Fruit fly (Drosophila melanogaster) whole organism, embryonic: Measurements from ENCODE around the gene Cdk1.

ENCODE experiments used
- Awh ChIP-seq: fragments of 200-800 bp; sonication (Bioruptor generic); IDR thresholded peaks from 2 replicates; pipeline ENCODE4, ENCODE4 v1.3.6; 2022; ENCODE audit warnings: missing biosample characterization, missing genetic modification characterization
- Bgb ChIP-seq: fragments of 200-800 bp; sonication (Bioruptor generic); IDR thresholded peaks from 2 replicates; pipeline ENCODE4 v1.3.6; 2022; ENCODE audit warnings: missing biosample characterization, missing genetic modification characterization; ENCODE audit not compliant: partially characterized antibody
- C15 ChIP-seq: fragments of 200-800 bp; sonication (Bioruptor generic); IDR thresholded peaks from 3 replicates; pipeline ENCODE4 v1.3.6; 2022; ENCODE audit warnings: missing biosample characterization, missing genetic modification characterization
- CG10959 ChIP-seq: fragments of 200-800 bp; sonication (Bioruptor generic); IDR thresholded peaks from 2 replicates; pipeline ENCODE4 v1.3.6; 2022; ENCODE audit warnings: missing biosample characterization, missing genetic modification characterization
- CG11560 ChIP-seq: fragments of 200-800 bp; sonication (Bioruptor generic); IDR thresholded peaks from 3 replicates; pipeline ENCODE4 v1.3.6; 2022; ENCODE audit warnings: missing biosample characterization, missing genetic modification characterization
- CG12104 ChIP-seq: fragments of 200-800 bp; sonication (Bioruptor generic); optimal IDR thresholded peaks from 3 replicates; lab custom pipeline; 2016; ENCODE audit warnings: missing biosample characterization, missing genetic modification characterization
- CG12942 ChIP-seq: fragments of 200-800 bp; sonication (Bioruptor generic); optimal IDR thresholded peaks from 3 replicates; lab custom pipeline; 2016; ENCODE audit warnings: missing biosample characterization, missing genetic modification characterization
- CG14860 ChIP-seq: fragments of 200-800 bp; sonication (Bioruptor generic); IDR thresholded peaks from 3 replicates; pipeline ENCODE4 v1.3.6; 2022; ENCODE audit warnings: missing biosample characterization, missing genetic modification characterization; ENCODE audit not compliant: partially characterized antibody
- CG1529 ChIP-seq: fragments of 200-800 bp; sonication (Bioruptor generic); optimal IDR thresholded peaks from 3 replicates; lab custom pipeline; 2018; ENCODE audit warnings: missing biosample characterization, missing genetic modification characterization
- CG15479 ChIP-seq: fragments of 200-800 bp; sonication (Bioruptor generic); optimal IDR thresholded peaks from 3 replicates; lab custom pipeline; 2019; ENCODE audit warnings: missing biosample characterization, mild to moderate bottlenecking, missing genetic modification characterization, moderate library complexity
- CG1647 ChIP-seq: fragments of 200-800 bp; sonication (Bioruptor generic); optimal IDR thresholded peaks from 3 replicates; lab custom pipeline; 2016; ENCODE audit warnings: missing biosample characterization, missing genetic modification characterization
- CG17912 ChIP-seq: fragments of 200-800 bp; sonication (Bioruptor generic); optimal IDR thresholded peaks from 2 replicates; lab custom pipeline; 2018; ENCODE audit warnings: missing biosample characterization, mild to moderate bottlenecking, missing genetic modification characterization
- CG18262 ChIP-seq: fragments of 200-800 bp; optimal IDR thresholded peaks from 3 replicates; lab custom pipeline; 2019; ENCODE audit warnings: missing biosample characterization, mild to moderate bottlenecking, missing genetic modification characterization, moderate library complexity
- CG30020 ChIP-seq: fragments of 200-800 bp; optimal IDR thresholded peaks from 2 replicates; lab custom pipeline; 2019; ENCODE audit warnings: missing biosample characterization, mild to moderate bottlenecking, missing genetic modification characterization, moderate library complexity
- CG32767 ChIP-seq: fragments of 200-800 bp; sonication (Bioruptor generic); IDR thresholded peaks from 2 replicates; pipeline ENCODE4 v1.3.6; 2022; ENCODE audit warnings: missing biosample characterization, missing genetic modification characterization
- CG33557 ChIP-seq: fragments of 200-800 bp; sonication (Bioruptor generic); optimal IDR thresholded peaks from 2 replicates; lab custom pipeline; 2019; ENCODE audit warnings: missing biosample characterization, mild to moderate bottlenecking, missing genetic modification characterization, moderate library complexity
- CG5245 ChIP-seq: fragments of 200-800 bp; sonication (Bioruptor generic); optimal IDR thresholded peaks from 3 replicates; lab custom pipeline; 2016; ENCODE audit warnings: missing biosample characterization, missing genetic modification characterization
- CG5953 ChIP-seq: fragments of 200-800 bp; sonication (Bioruptor generic); IDR thresholded peaks from 2 replicates; pipeline ENCODE4 v1.3.6; 2022; ENCODE audit warnings: missing biosample characterization, missing genetic modification characterization
- CG6254 ChIP-seq: fragments of 200-800 bp; sonication (Bioruptor generic); optimal IDR thresholded peaks from 3 replicates; lab custom pipeline; 2017; ENCODE audit warnings: mild to moderate bottlenecking, missing biosample characterization, missing genetic modification reagents, missing genetic modification characterization
- CG6765 ChIP-seq: fragments of 200-800 bp; sonication (Bioruptor generic); optimal IDR thresholded peaks from 3 replicates; lab custom pipeline; 2017; ENCODE audit warnings: missing biosample characterization, mild to moderate bottlenecking, missing genetic modification characterization
- CG8388 ChIP-seq: fragments of 200-800 bp; sonication (Bioruptor generic); optimal IDR thresholded peaks from 2 replicates; lab custom pipeline; 2019; ENCODE audit warnings: missing biosample characterization, mild to moderate bottlenecking, missing genetic modification characterization, moderate library complexity
- CG9876 ChIP-seq: fragments of 200-800 bp; sonication (Bioruptor generic); optimal IDR thresholded peaks from 2 replicates; lab custom pipeline; 2016; ENCODE audit warnings: missing biosample characterization, missing genetic modification characterization
- D ChIP-seq, 2 experiments: fragments of 200-800 bp in 1 of 2; fragments of >200 bp in 1 of 2; sonication (Bioruptor generic) in 1 of 2; optimal IDR thresholded peaks; 2 replicates in 1 of 2; 3 replicates in 1 of 2; lab custom pipeline; 2017; ENCODE audit warnings: mild to moderate bottlenecking in 1 of 2, missing biosample characterization in 1 of 2, missing genetic modification characterization in 1 of 2, missing genetic modification reagents in 1 of 2
- Dad ChIP-seq: fragments of 200-800 bp; sonication (Bioruptor generic); optimal IDR thresholded peaks from 3 replicates; lab custom pipeline; 2016; ENCODE audit warnings: missing biosample characterization, missing genetic modification characterization
- Doc2 ChIP-seq: fragments of 200-800 bp; sonication (Bioruptor generic); IDR thresholded peaks from 2 replicates; pipeline ENCODE4 v1.3.6; 2022; ENCODE audit warnings: missing biosample characterization, missing genetic modification characterization
- H15 ChIP-seq: fragments of 200-800 bp; sonication (Bioruptor generic); IDR thresholded peaks from 3 replicates; pipeline ENCODE4 v1.3.6; 2022; ENCODE audit warnings: missing biosample characterization, missing genetic modification characterization
- H2.0 ChIP-seq: fragments of 200-800 bp; sonication (Bioruptor generic); IDR thresholded peaks from 2 replicates; pipeline ENCODE4 v1.3.6; 2022; ENCODE audit warnings: missing biosample characterization, missing genetic modification characterization
- HLH3B ChIP-seq: fragments of 200-800 bp; sonication (Bioruptor generic); IDR thresholded peaks from 2 replicates; pipeline ENCODE4 v1.3.6; 2022; ENCODE audit warnings: missing biosample characterization, missing genetic modification characterization
- HmgD ChIP-seq: fragments of 200-800 bp; sonication (Bioruptor generic); optimal IDR thresholded peaks from 3 replicates; lab custom pipeline; 2016; ENCODE audit warnings: missing biosample characterization, missing genetic modification characterization
- MTF-1 ChIP-seq: fragments of 200-800 bp; sonication (Bioruptor generic); optimal IDR thresholded peaks from 2 replicates; lab custom pipeline; 2018; ENCODE audit warnings: missing biosample characterization, mild to moderate bottlenecking, missing genetic modification characterization, borderline replicate concordance
- NC2α ChIP-seq: fragments of 200-800 bp; sonication (Bioruptor generic); optimal IDR thresholded peaks from 2 replicates; lab custom pipeline; 2016; ENCODE audit warnings: missing biosample characterization, missing genetic modification characterization
- Rx ChIP-seq: fragments of 200-800 bp; sonication (Bioruptor generic); IDR thresholded peaks from 2 replicates; pipeline ENCODE4 v1.3.6; 2022; ENCODE audit warnings: missing biosample characterization, missing genetic modification characterization
- Scr ChIP-seq: fragments of 200-800 bp; sonication (Bioruptor generic); IDR thresholded peaks from 2 replicates; pipeline ENCODE4 v1.3.6; 2022; ENCODE audit warnings: missing biosample characterization, missing genetic modification characterization; ENCODE audit not compliant: partially characterized antibody
- Sry-β ChIP-seq: fragments of 200-800 bp; sonication (Bioruptor generic); optimal IDR thresholded peaks from 2 replicates; lab custom pipeline; 2018; ENCODE audit warnings: missing biosample characterization, mild to moderate bottlenecking, missing genetic modification characterization, moderate library complexity
- Trl ChIP-seq, 3 experiments: fragments of >200 bp in 2 of 3; fragments of 200-800 bp in 1 of 3; sonication (Bioruptor generic) in 1 of 3; optimal IDR thresholded peaks; 2 replicates in 1 of 3; 3 replicates in 2 of 3; lab custom pipeline; 2016 to 2017; ENCODE audit warnings: missing biosample characterization in 1 of 3, missing genetic modification characterization in 1 of 3
- ab ChIP-seq: fragments of 200-800 bp; sonication (Bioruptor generic); optimal IDR thresholded peaks from 2 replicates; lab custom pipeline; 2016; ENCODE audit warnings: missing biosample characterization, missing genetic modification characterization
- bowl ChIP-seq: fragments of 200-800 bp; sonication (Bioruptor generic); IDR thresholded peaks from 2 replicates; pipeline ENCODE4 v1.3.6; 2022; ENCODE audit warnings: missing biosample characterization, missing genetic modification characterization
- dmrt11E ChIP-seq: fragments of 200-800 bp; sonication (Bioruptor generic); optimal IDR thresholded peaks from 3 replicates; lab custom pipeline; 2018; ENCODE audit warnings: missing biosample characterization, mild to moderate bottlenecking, missing genetic modification characterization, moderate library complexity
- en ChIP-seq: fragments of 200-800 bp; sonication (Bioruptor generic); optimal IDR thresholded peaks from 2 replicates; lab custom pipeline; 2016; ENCODE audit warnings: missing biosample characterization, missing genetic modification characterization
- eve ChIP-seq, 2 experiments: fragments of >200 bp; optimal IDR thresholded peaks; 2 replicates each; lab custom pipeline; 2017; ENCODE audit warnings: missing biosample characterization in 2 of 2, missing genetic modification characterization in 2 of 2
- gem ChIP-seq: fragments of 200-800 bp; sonication (Bioruptor generic); optimal IDR thresholded peaks from 2 replicates; lab custom pipeline; 2019; ENCODE audit warnings: missing biosample characterization, mild to moderate bottlenecking, missing genetic modification characterization, moderate library complexity
- ham ChIP-seq: fragments of 200-800 bp; sonication (Bioruptor generic); IDR thresholded peaks from 2 replicates; pipeline ENCODE4 v1.3.6; 2022; ENCODE audit warnings: missing biosample characterization, missing genetic modification characterization
- pita ChIP-seq: fragments of 200-800 bp; sonication (Bioruptor generic); optimal IDR thresholded peaks from 2 replicates; lab custom pipeline; 2017; ENCODE audit warnings: missing biosample characterization, mild to moderate bottlenecking, missing genetic modification characterization
- schlank ChIP-seq: fragments of 200-800 bp; sonication (Bioruptor generic); optimal IDR thresholded peaks from 2 replicates; lab custom pipeline; 2018; ENCODE audit warnings: missing biosample characterization, mild to moderate bottlenecking, missing genetic modification characterization
- tin ChIP-seq: fragments of 200-800 bp; sonication (Bioruptor generic); optimal IDR thresholded peaks from 3 replicates; lab custom pipeline; 2016; ENCODE audit warnings: missing biosample characterization, missing genetic modification characterization
- tio ChIP-seq: fragments of 200-800 bp; sonication (Bioruptor generic); optimal IDR thresholded peaks from 2 replicates; lab custom pipeline; 2017; ENCODE audit warnings: missing biosample characterization, missing genetic modification characterization, inconsistent platforms
- toy ChIP-seq: fragments of 200-800 bp; sonication (Bioruptor generic); IDR thresholded peaks from 2 replicates; pipeline ENCODE4 v1.3.6; 2022; ENCODE audit warnings: missing biosample characterization, missing genetic modification characterization
- tup ChIP-seq: fragments of 200-800 bp; sonication (Bioruptor generic); optimal IDR thresholded peaks from 2 replicates; lab custom pipeline; 2016; ENCODE audit warnings: missing biosample characterization, mild to moderate bottlenecking, missing genetic modification characterization, moderate library complexity
- vvl ChIP-seq: fragments of 200-800 bp; sonication (Bioruptor generic); IDR thresholded peaks from 2 replicates; pipeline ENCODE4 v1.3.6; 2022; ENCODE audit warnings: missing biosample characterization, missing genetic modification characterization
- wdn ChIP-seq: fragments of 200-800 bp; sonication (Bioruptor generic); IDR thresholded peaks from 2 replicates; pipeline ENCODE4 v1.3.6; 2022; ENCODE audit warnings: missing biosample characterization, missing genetic modification characterization
- zfh1 ChIP-seq: fragments of 200-800 bp; sonication (Bioruptor generic); IDR thresholded peaks from 3 replicates; pipeline ENCODE4 v1.3.6; 2022; ENCODE audit warnings: missing biosample characterization, missing genetic modification characterization

Cdk1 gene

dm6 chr2L:10428528-10428927 is 42.5 kb upstream of the Cdk1 start, which contains the start of gene CG5188 (continued):
- no peak for TF ChIP-seq en (GFP tag; lab: Kevin White, UChicago)
- TF ChIP-seq schlank = no peak
- no peak for TF ChIP-seq CG15479 (GFP tag; lab: Kevin White, UChicago)
- TF ChIP-seq Dad = no peak
- no peak for TF ChIP-seq tup (GFP tag; lab: Kevin White, UChicago)
- no peak for TF ChIP-seq C15
- TF ChIP-seq CG30020 = peak; percentile 83
- TF ChIP-seq CG11560 (tag; lab: Robert Waterston, UW) = no peak
- peak; percentile 49 for TF ChIP-seq CG18262 (tag; lab: Kevin White, UChicago)
- no peak for TF ChIP-seq bowl (GFP tag; lab: Robert Waterston, UW)
- TF ChIP-seq CG10959 (GFP tag; lab: Robert Waterston, UW) = no peak
- peak; percentile 54; the same call in 1 of the 2 replicates for TF ChIP-seq CG5953
- TF ChIP-seq vvl (GFP tag; lab: Robert Waterston, UW) = peak; percentile 79
- peak; percentile 37; the same call in 1 of the 3 replicates for TF ChIP-seq zfh1 (GFP tag; lab: Robert Waterston, UW)
- TF ChIP-seq tin (GFP tag; lab: Kevin White, UChicago) = peak; percentile 56
- no peak for TF ChIP-seq eve (GFP tag; optimal IDR thresholded peaks at IDR 0.05; lab: Kevin White, UChicago)
- no peak for TF ChIP-seq toy (GFP tag; lab: Robert Waterston, UW)
- TF ChIP-seq Scr (GFP tag; lab: Robert Waterston, UW) = peak; percentile 47; the same call in 1 of the 2 replicates
- peak; percentile 7 for TF ChIP-seq CG5245 (GFP tag; lab: Kevin White, UChicago)
- no peak for TF ChIP-seq CG6254
- no peak for TF ChIP-seq CG33557 (GFP tag; lab: Kevin White, UChicago)
- TF ChIP-seq MTF-1 (GFP tag; lab: Kevin White, UChicago) = no peak
- TF ChIP-seq CG32767 = no peak
- no peak for TF ChIP-seq tio (GFP tag; lab: Kevin White, UChicago)
- TF ChIP-seq CG17912 (GFP tag; lab: Kevin White, UChicago) = no peak
- no peak for TF ChIP-seq HLH3B
- TF ChIP-seq HmgD (GFP tag; lab: Kevin White, UChicago) = no peak
- TF ChIP-seq CG1529 = peak; percentile 9
- TF ChIP-seq CG1647 = peak; percentile 21
- no peak for TF ChIP-seq CG6765 (GFP tag; lab: Kevin White, UChicago)
- no peak for TF ChIP-seq CG12104 (GFP tag; lab: Kevin White, UChicago)
- no peak for TF ChIP-seq H15 (GFP tag; lab: Robert Waterston, UW)
- TF ChIP-seq D (optimal IDR thresholded peaks at IDR 0.05; lab: Kevin White, UChicago) = no peak
- no peak for TF ChIP-seq D (GFP tag; optimal IDR thresholded peaks at IDR 0.05; lab: Kevin White, UChicago)
- TF ChIP-seq CG12942 (GFP tag; lab: Kevin White, UChicago) = no peak
- TF ChIP-seq dmrt11E (tag; lab: Kevin White, UChicago) = peak; percentile 42
- no peak for TF ChIP-seq Trl (optimal IDR thresholded peaks at IDR 0.05; lab: Kevin White, UChicago)
- TF ChIP-seq Trl (GFP tag; optimal IDR thresholded peaks at IDR 0.05; lab: Kevin White, UChicago) = no peak
- no peak for TF ChIP-seq Sry-β
- no peak for TF ChIP-seq CG9876 (GFP tag; lab: Kevin White, UChicago)
- TF ChIP-seq ham = no peak
- peak; percentile 16; the same call in 1 of the 2 replicates for TF ChIP-seq Bgb (GFP tag; lab: Robert Waterston, UW)
- no peak for TF ChIP-seq ab (GFP tag; lab: Kevin White, UChicago)
- TF ChIP-seq CG14860 (GFP tag; lab: Robert Waterston, UW) = no peak
- no peak for TF ChIP-seq NC2α
- peak; percentile 74 for TF ChIP-seq gem (tag; lab: Kevin White, UChicago)
- no peak for TF ChIP-seq Rx
- peak; percentile 45 for TF ChIP-seq H2.0
- no peak for TF ChIP-seq wdn (GFP tag; lab: Robert Waterston, UW)
- no peak for TF ChIP-seq Awh (GFP tag; lab: Robert Waterston, UW)
- no peak for TF ChIP-seq Doc2 (GFP tag; lab: Robert Waterston, UW)
- TF ChIP-seq CG8388 (GFP tag; lab: Kevin White, UChicago) = peak; percentile 99
- TF ChIP-seq pita (GFP tag; lab: Kevin White, UChicago) = no peak
